Fruit fly (Drosophila melanogaster) whole organism, prepupa: ENCODE results near the gene snu.

ENCODE experiments used
- Blimp-1 ChIP-seq: fragments of 200-800 bp; sonication (Bioruptor generic); optimal IDR thresholded peaks from 3 replicates; lab custom pipeline; 2017; ENCODE audit warnings: missing biosample characterization, missing genetic modification characterization, mild to moderate bottlenecking, moderate library complexity, missing genetic modification reagents
- CG10631 ChIP-seq: fragments of 200-800 bp; sonication (Bioruptor generic); optimal IDR thresholded peaks from 2 replicates; lab custom pipeline; 2016; ENCODE audit warnings: missing biosample characterization, missing genetic modification characterization
- CG10669 ChIP-seq: fragments of 200-800 bp; sonication (Bioruptor generic); optimal IDR thresholded peaks from 3 replicates; lab custom pipeline; 2018; ENCODE audit warnings: missing biosample characterization, mild to moderate bottlenecking, missing genetic modification characterization, moderate library complexity
- CG15336 ChIP-seq: fragments of 200-800 bp; sonication (Bioruptor generic); IDR thresholded peaks from 2 replicates; pipeline ENCODE4 v1.3.6; 2022; ENCODE audit warnings: missing biosample characterization, missing genetic modification characterization
- CG16779 ChIP-seq: fragments of 200-800 bp; sonication (Bioruptor generic); optimal IDR thresholded peaks from 3 replicates; lab custom pipeline; 2017; ENCODE audit warnings: missing biosample characterization, mild to moderate bottlenecking, missing genetic modification characterization
- CG3032 ChIP-seq: fragments of 200-800 bp; optimal IDR thresholded peaks from 2 replicates; lab custom pipeline; 2019; ENCODE audit warnings: missing biosample characterization, mild to moderate bottlenecking, missing genetic modification characterization, moderate library complexity
- CG31627 ChIP-seq: fragments of 200-800 bp; sonication (Bioruptor generic); optimal IDR thresholded peaks from 3 replicates; lab custom pipeline; 2016; ENCODE audit warnings: missing biosample characterization, missing genetic modification characterization
- CG32006 ChIP-seq: fragments of 200-800 bp; sonication (Bioruptor generic); optimal IDR thresholded peaks from 3 replicates; lab custom pipeline; 2017; ENCODE audit warnings: missing biosample characterization, mild to moderate bottlenecking, missing genetic modification characterization
- CG34406 ChIP-seq: fragments of 200-800 bp; sonication (Bioruptor generic); optimal IDR thresholded peaks from 3 replicates; lab custom pipeline; 2016; ENCODE audit warnings: missing biosample characterization, missing genetic modification characterization
- CG3919 ChIP-seq: fragments of 200-800 bp; sonication (Bioruptor generic); optimal IDR thresholded peaks from 3 replicates; lab custom pipeline; 2016; ENCODE audit warnings: missing biosample characterization, missing genetic modification characterization
- CG4318 ChIP-seq: fragments of 200-800 bp; sonication (Bioruptor generic); optimal IDR thresholded peaks from 3 replicates; lab custom pipeline; 2017; ENCODE audit warnings: missing biosample characterization, mild to moderate bottlenecking, missing genetic modification characterization
- CG6163 ChIP-seq: fragments of 200-800 bp; sonication (Bioruptor generic); IDR thresholded peaks from 3 replicates; pipeline ENCODE4 v1.3.6; 2022; ENCODE audit warnings: missing biosample characterization, missing genetic modification characterization
- CG6808 ChIP-seq: fragments of 200-800 bp; sonication (Bioruptor generic); optimal IDR thresholded peaks from 3 replicates; lab custom pipeline; 2017; ENCODE audit warnings: missing biosample characterization, missing genetic modification characterization, mild to moderate bottlenecking, moderate library complexity, missing genetic modification reagents
- CG6854 ChIP-seq: fragments of 200-800 bp; sonication (Bioruptor generic); optimal IDR thresholded peaks from 2 replicates; lab custom pipeline; 2017; ENCODE audit warnings: missing biosample characterization, mild to moderate bottlenecking, missing genetic modification characterization
- CG8319 ChIP-seq: fragments of 200-800 bp; sonication (Bioruptor generic); optimal IDR thresholded peaks from 3 replicates; lab custom pipeline; 2016; ENCODE audit warnings: missing biosample characterization, missing genetic modification characterization
- CG8632 ChIP-seq: fragments of 200-800 bp; sonication (Bioruptor generic); optimal IDR thresholded peaks from 3 replicates; lab custom pipeline; 2016; ENCODE audit warnings: missing biosample characterization, missing genetic modification characterization
- CG9139 ChIP-seq: fragments of 200-800 bp; sonication (Bioruptor generic); optimal IDR thresholded peaks from 3 replicates; lab custom pipeline; 2017; ENCODE audit warnings: missing biosample characterization, mild to moderate bottlenecking, missing genetic modification characterization
- Eip78C ChIP-seq: fragments of 200-800 bp; sonication (Bioruptor generic); peaks from one replicate; lab custom pipeline; 2016; ENCODE audit warnings: missing biosample characterization, missing genetic modification characterization
- Eip93F ChIP-seq: fragments of 200-800 bp; sonication (Bioruptor generic); optimal IDR thresholded peaks from 2 replicates; lab custom pipeline; 2016; ENCODE audit warnings: missing biosample characterization, mild to moderate bottlenecking, missing genetic modification characterization
- Ets21C ChIP-seq: fragments of 200-800 bp; sonication (Bioruptor generic); optimal IDR thresholded peaks from 3 replicates; lab custom pipeline; 2016; ENCODE audit warnings: missing biosample characterization, missing genetic modification characterization
- Ets96B ChIP-seq: fragments of 200-800 bp; optimal IDR thresholded peaks from 2 replicates; lab custom pipeline; 2019; ENCODE audit warnings: missing biosample characterization, mild to moderate bottlenecking, missing genetic modification characterization, moderate library complexity
- Gug ChIP-seq: fragments of 200-800 bp; sonication (Bioruptor generic); IDR thresholded peaks from 2 replicates; pipeline ENCODE4 v1.3.6; 2022; ENCODE audit warnings: missing biosample characterization, missing genetic modification characterization
- Hr38 ChIP-seq: sonication (Bioruptor generic); optimal IDR thresholded peaks from 2 replicates; lab custom pipeline; 2016; ENCODE audit warnings: missing biosample characterization, missing genetic modification characterization
- Hr39 ChIP-seq: fragments of 200-800 bp; sonication (Bioruptor generic); optimal IDR thresholded peaks from 2 replicates; lab custom pipeline; 2016; ENCODE audit warnings: missing biosample characterization, missing genetic modification characterization
- Hr4 ChIP-seq: fragments of 200-800 bp; sonication (Bioruptor generic); optimal IDR thresholded peaks from 3 replicates; lab custom pipeline; 2016; ENCODE audit warnings: missing biosample characterization, missing genetic modification characterization
- Sox14 ChIP-seq: fragments of 200-800 bp; sonication (Bioruptor generic); optimal IDR thresholded peaks from 3 replicates; lab custom pipeline; 2016; ENCODE audit warnings: missing biosample characterization, missing genetic modification characterization
- Sox15 ChIP-seq: fragments of 200-800 bp; sonication (Bioruptor generic); optimal IDR thresholded peaks from 3 replicates; lab custom pipeline; 2016; ENCODE audit warnings: missing biosample characterization, missing genetic modification characterization
- achi ChIP-seq: fragments of 200-800 bp; sonication (Bioruptor generic); optimal IDR thresholded peaks from 3 replicates; lab custom pipeline; 2016; ENCODE audit warnings: missing biosample characterization, missing genetic modification characterization
- acj6 ChIP-seq: fragments of 200-800 bp; sonication (Bioruptor generic); optimal IDR thresholded peaks from 3 replicates; lab custom pipeline; 2016; ENCODE audit warnings: missing biosample characterization, missing genetic modification characterization
- cyc ChIP-seq: fragments of 200-800 bp; sonication (Bioruptor generic); optimal IDR thresholded peaks from 3 replicates; lab custom pipeline; 2016; ENCODE audit warnings: missing biosample characterization, missing genetic modification characterization
- dac ChIP-seq: fragments of 200-800 bp; sonication (Bioruptor generic); optimal IDR thresholded peaks from 2 replicates; lab custom pipeline; 2017; ENCODE audit warnings: missing biosample characterization, mild to moderate bottlenecking, missing genetic modification characterization
- dsx ChIP-seq: fragments of 200-800 bp; optimal IDR thresholded peaks from 3 replicates; lab custom pipeline; 2019; ENCODE audit warnings: missing biosample characterization, mild to moderate bottlenecking, missing genetic modification characterization, moderate library complexity; ENCODE audit not compliant: poor library complexity, severe bottlenecking
- eg ChIP-seq: fragments of 200-800 bp; sonication (Bioruptor generic); IDR thresholded peaks from 3 replicates; pipeline ENCODE4 v1.3.6; 2022; ENCODE audit warnings: missing biosample characterization, missing genetic modification characterization
- esn ChIP-seq: fragments of 200-800 bp; sonication (Bioruptor generic); optimal IDR thresholded peaks from 2 replicates; lab custom pipeline; 2016; ENCODE audit warnings: missing biosample characterization, mild to moderate bottlenecking, missing genetic modification characterization, moderate library complexity
- fd59A ChIP-seq: fragments of 200-800 bp; sonication (Bioruptor generic); optimal IDR thresholded peaks from 2 replicates; lab custom pipeline; 2017; ENCODE audit warnings: missing biosample characterization, mild to moderate bottlenecking, missing genetic modification characterization, missing genetic modification reagents
- fd85E ChIP-seq: fragments of 200-800 bp; sonication (Bioruptor generic); optimal IDR thresholded peaks from 3 replicates; lab custom pipeline; 2016; ENCODE audit warnings: missing biosample characterization, missing genetic modification characterization
- fkh ChIP-seq: fragments of 200-800 bp; sonication (Bioruptor generic); optimal IDR thresholded peaks from 3 replicates; lab custom pipeline; 2017; ENCODE audit warnings: missing biosample characterization, mild to moderate bottlenecking, missing genetic modification characterization, moderate library complexity
- net ChIP-seq: fragments of 200-800 bp; sonication (Bioruptor generic); optimal IDR thresholded peaks from 3 replicates; lab custom pipeline; 2016; ENCODE audit warnings: missing biosample characterization, missing genetic modification characterization
- pdm3 ChIP-seq: fragments of 200-800 bp; sonication (Bioruptor generic); optimal IDR thresholded peaks from 3 replicates; lab custom pipeline; 2016; ENCODE audit warnings: missing biosample characterization, missing genetic modification characterization
- salr ChIP-seq, 2 experiments: fragments of 200-800 bp; sonication (Bioruptor generic); optimal IDR thresholded peaks; 3 replicates each; lab custom pipeline; 2016 to 2018; ENCODE audit warnings: missing biosample characterization in 2 of 2, missing genetic modification characterization in 2 of 2, mild to moderate bottlenecking in 1 of 2
- spab ChIP-seq: fragments of 200-800 bp; sonication (Bioruptor generic); optimal IDR thresholded peaks from 2 replicates; lab custom pipeline; 2017; ENCODE audit warnings: missing biosample characterization, mild to moderate bottlenecking, missing genetic modification characterization, missing genetic modification reagents
- ss ChIP-seq, 2 experiments: fragments of 200-800 bp; sonication (Bioruptor generic); optimal IDR thresholded peaks; 2 replicates in 1 of 2; 3 replicates in 1 of 2; lab custom pipeline; 2017 to 2018; ENCODE audit warnings: mild to moderate bottlenecking in 2 of 2, missing biosample characterization in 2 of 2, missing genetic modification characterization in 2 of 2, moderate library complexity in 1 of 2
- svp ChIP-seq: fragments of 200-800 bp; sonication (Bioruptor generic); peaks from one replicate; lab custom pipeline; 2016; ENCODE audit warnings: missing biosample characterization, missing genetic modification characterization
- topi ChIP-seq: fragments of 200-800 bp; sonication (Bioruptor generic); optimal IDR thresholded peaks from 3 replicates; lab custom pipeline; 2016; ENCODE audit warnings: missing biosample characterization, missing genetic modification characterization
- vri ChIP-seq: fragments of 200-800 bp; sonication (Bioruptor generic); optimal IDR thresholded peaks from 3 replicates; lab custom pipeline; 2016; ENCODE audit warnings: missing biosample characterization, mild to moderate bottlenecking, missing genetic modification characterization

snu gene

DNA sequence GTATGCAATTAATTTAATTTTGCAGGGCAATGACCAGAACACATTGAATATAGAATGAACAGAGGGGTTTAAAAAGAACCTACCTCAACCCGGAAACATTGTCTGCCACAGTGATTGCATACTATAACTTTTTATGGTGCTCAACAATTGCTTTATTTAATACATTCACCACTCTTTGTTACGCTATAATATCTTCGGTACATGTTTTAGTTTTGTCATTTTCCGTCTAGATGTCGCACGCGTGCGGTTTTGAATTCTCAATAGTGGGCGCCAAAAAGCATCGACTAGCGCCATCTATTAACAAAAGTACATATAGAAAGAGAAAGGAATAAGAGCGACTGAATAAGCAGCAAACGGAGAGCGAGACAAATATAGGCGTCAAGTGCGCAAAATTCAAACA, 2.7 kb upstream of the snu start (continued):
- TF ChIP-seq Ets21C (GFP tag; lab: Kevin White, UChicago) (peak; percentile 40), CG6854 (GFP tag; lab: Kevin White, UChicago) (no peak), spab (GFP tag; lab: Kevin White, UChicago) (no peak), CG10669 (peak; percentile 64), CG10631 (GFP tag; lab: Kevin White, UChicago) (peak; percentile 18), Eip93F (no peak), fkh (GFP tag; lab: Kevin White, UChicago) (no peak), net (GFP tag; lab: Kevin White, UChicago) (peak; percentile 67), acj6 (GFP tag; lab: Kevin White, UChicago) (peak; percentile 61), topi (GFP tag; lab: Kevin White, UChicago) (peak; percentile 47), ss (GFP tag; optimal IDR thresholded peaks at IDR 0.05; lab: Kevin White, UChicago) (peak in 1 of 2 experiments; percentile 5), esn (GFP tag; lab: Kevin White, UChicago) (peak; percentile 77), dsx (GFP tag; lab: Kevin White, UChicago) (peak; percentile 65), CG9139 (GFP tag; lab: Kevin White, UChicago) (no peak), pdm3 (GFP tag; lab: Kevin White, UChicago) (peak; percentile 82), Sox14 (GFP tag; lab: Kevin White, UChicago) (peak; percentile 85), svp (peak; percentile 72), Gug (0 out of 2 replicates have a peak, but pooled peaks have one; percentile 20), fd59A (GFP tag; lab: Kevin White, UChicago) (no peak)

- TF ChIP-seq CG6163 (GFP tag; lab: Robert Waterston, UW), result 0 out of 3 replicates have a peak, but pooled peaks have one; percentile 26
- TF ChIP-seq CG6808 (GFP tag; lab: Kevin White, UChicago), result no peak
Measured at dm6 chr3R:28676870-28677526, 2.2 kb downstream of the snu start.

- TF ChIP-seq pdm3 (GFP tag; lab: Kevin White, UChicago), result no peak
- no peak for TF ChIP-seq CG15336 (GFP tag; lab: Robert Waterston, UW)
- TF ChIP-seq acj6 (GFP tag; lab: Kevin White, UChicago), result no peak
- no peak for TF ChIP-seq CG34406
- TF ChIP-seq CG16779 (tag; lab: Kevin White, UChicago), result no peak
- peak; percentile 11 for TF ChIP-seq net (GFP tag; lab: Kevin White, UChicago)
- no peak for TF ChIP-seq CG8632 (GFP tag; lab: Kevin White, UChicago)
- TF ChIP-seq fd85E (GFP tag; lab: Kevin White, UChicago), result no peak
- no peak for TF ChIP-seq CG31627 (GFP tag; lab: Kevin White, UChicago)
- TF ChIP-seq Sox15 (GFP tag; lab: Kevin White, UChicago), result no peak
- TF ChIP-seq salr (GFP tag; optimal IDR thresholded peaks at IDR 0.05; lab: Kevin White, UChicago), result no peak
- TF ChIP-seq Hr4 (GFP tag; lab: Kevin White, UChicago), result no peak
- TF ChIP-seq svp, result peak; percentile 62
- TF ChIP-seq Hr38 (GFP tag; lab: Kevin White, UChicago), result no peak
- TF ChIP-seq CG32006 (GFP tag; lab: Kevin White, UChicago), result peak; percentile 20
- TF ChIP-seq eg (GFP tag; lab: Robert Waterston, UW), result no peak
- TF ChIP-seq Sox14 (GFP tag; lab: Kevin White, UChicago), result no peak
- no peak for TF ChIP-seq dac
- peak; percentile 2 for TF ChIP-seq CG3919 (GFP tag; lab: Kevin White, UChicago)
- peak; percentile 2 for TF ChIP-seq Ets96B
- TF ChIP-seq CG6808 (GFP tag; lab: Kevin White, UChicago), result no peak
- no peak for TF ChIP-seq Hr39
- no peak for TF ChIP-seq CG10631 (GFP tag; lab: Kevin White, UChicago)
- no peak for TF ChIP-seq CG10669
- TF ChIP-seq vri (GFP tag; lab: Kevin White, UChicago), result no peak
- TF ChIP-seq Eip78C (GFP tag; lab: Kevin White, UChicago), result peak; percentile 87
- TF ChIP-seq Gug, result no peak
- no peak for TF ChIP-seq CG4318 (GFP tag; lab: Kevin White, UChicago)
- TF ChIP-seq Ets21C (GFP tag; lab: Kevin White, UChicago), result no peak
- TF ChIP-seq CG8319 (GFP tag; lab: Kevin White, UChicago), result no peak
- TF ChIP-seq CG3032 (tag; lab: Kevin White, UChicago), result peak; percentile 38
- TF ChIP-seq achi (GFP tag; lab: Kevin White, UChicago), result no peak
- TF ChIP-seq cyc (GFP tag; lab: Kevin White, UChicago), result no peak
- no peak for TF ChIP-seq Blimp-1 (GFP tag; lab: Kevin White, UChicago)
Measured at dm6 chr3R:28677527-28678134, 2.8 kb downstream of the snu start.
